Fruit fly (Drosophila melanogaster) whole organism, prepupa: ENCODE measurements around the gene pad.

Experiments used
- Blimp-1 ChIP-seq: fragments of 200-800 bp; sonication (Bioruptor generic); optimal IDR thresholded peaks from 3 replicates; lab custom pipeline; 2017; ENCODE audit warnings: missing biosample characterization, missing genetic modification characterization, mild to moderate bottlenecking, moderate library complexity, missing genetic modification reagents
- CG10631 ChIP-seq: fragments of 200-800 bp; sonication (Bioruptor generic); optimal IDR thresholded peaks from 2 replicates; lab custom pipeline; 2016; ENCODE audit warnings: missing biosample characterization, missing genetic modification characterization
- CG11294 ChIP-seq: fragments of 200-800 bp; sonication (Bioruptor generic); IDR thresholded peaks from 2 replicates; pipeline ENCODE4 v1.3.6; 2022; ENCODE audit warnings: missing biosample characterization, missing genetic modification characterization
- CG11762 ChIP-seq: fragments of 200-800 bp; sonication (Bioruptor generic); optimal IDR thresholded peaks from 3 replicates; lab custom pipeline; 2016; ENCODE audit warnings: missing biosample characterization, missing genetic modification characterization; ENCODE audit not compliant: insufficient read depth
- CG1621 ChIP-seq: fragments of 200-800 bp; sonication (Bioruptor generic); optimal IDR thresholded peaks from 3 replicates; lab custom pipeline; 2018; ENCODE audit warnings: missing biosample characterization, mild to moderate bottlenecking, missing genetic modification characterization
- CG16779 ChIP-seq: fragments of 200-800 bp; sonication (Bioruptor generic); optimal IDR thresholded peaks from 3 replicates; lab custom pipeline; 2017; ENCODE audit warnings: missing biosample characterization, mild to moderate bottlenecking, missing genetic modification characterization
- CG31627 ChIP-seq: fragments of 200-800 bp; sonication (Bioruptor generic); optimal IDR thresholded peaks from 3 replicates; lab custom pipeline; 2016; ENCODE audit warnings: missing biosample characterization, missing genetic modification characterization
- CG3919 ChIP-seq: fragments of 200-800 bp; sonication (Bioruptor generic); optimal IDR thresholded peaks from 3 replicates; lab custom pipeline; 2016; ENCODE audit warnings: missing biosample characterization, missing genetic modification characterization
- CG6163 ChIP-seq: fragments of 200-800 bp; sonication (Bioruptor generic); IDR thresholded peaks from 3 replicates; pipeline ENCODE4 v1.3.6; 2022; ENCODE audit warnings: missing biosample characterization, missing genetic modification characterization
- CG6854 ChIP-seq: fragments of 200-800 bp; sonication (Bioruptor generic); optimal IDR thresholded peaks from 2 replicates; lab custom pipeline; 2017; ENCODE audit warnings: missing biosample characterization, mild to moderate bottlenecking, missing genetic modification characterization
- CG7368 ChIP-seq: fragments of 200-800 bp; sonication (Bioruptor generic); optimal IDR thresholded peaks from 3 replicates; lab custom pipeline; 2016; ENCODE audit warnings: missing biosample characterization, missing genetic modification characterization
- CG9139 ChIP-seq: fragments of 200-800 bp; sonication (Bioruptor generic); optimal IDR thresholded peaks from 3 replicates; lab custom pipeline; 2017; ENCODE audit warnings: missing biosample characterization, mild to moderate bottlenecking, missing genetic modification characterization
- Eip75B ChIP-seq: fragments of 200-800 bp; sonication (Bioruptor generic); optimal IDR thresholded peaks from 3 replicates; lab custom pipeline; 2016; ENCODE audit warnings: missing biosample characterization, missing genetic modification characterization
- Eip78C ChIP-seq: fragments of 200-800 bp; sonication (Bioruptor generic); peaks from one replicate; lab custom pipeline; 2016; ENCODE audit warnings: missing biosample characterization, missing genetic modification characterization
- Eip93F ChIP-seq: fragments of 200-800 bp; sonication (Bioruptor generic); optimal IDR thresholded peaks from 2 replicates; lab custom pipeline; 2016; ENCODE audit warnings: missing biosample characterization, mild to moderate bottlenecking, missing genetic modification characterization
- Ets21C ChIP-seq: fragments of 200-800 bp; sonication (Bioruptor generic); optimal IDR thresholded peaks from 3 replicates; lab custom pipeline; 2016; ENCODE audit warnings: missing biosample characterization, missing genetic modification characterization
- Gug ChIP-seq: fragments of 200-800 bp; sonication (Bioruptor generic); IDR thresholded peaks from 2 replicates; pipeline ENCODE4 v1.3.6; 2022; ENCODE audit warnings: missing biosample characterization, missing genetic modification characterization
- Hr39 ChIP-seq: fragments of 200-800 bp; sonication (Bioruptor generic); optimal IDR thresholded peaks from 2 replicates; lab custom pipeline; 2016; ENCODE audit warnings: missing biosample characterization, missing genetic modification characterization
- Hr4 ChIP-seq: fragments of 200-800 bp; sonication (Bioruptor generic); optimal IDR thresholded peaks from 3 replicates; lab custom pipeline; 2016; ENCODE audit warnings: missing biosample characterization, missing genetic modification characterization
- Met ChIP-seq: fragments of 200-800 bp; sonication (Bioruptor generic); optimal IDR thresholded peaks from 3 replicates; lab custom pipeline; 2016; ENCODE audit warnings: missing biosample characterization, missing genetic modification characterization
- OdsH ChIP-seq: fragments of 200-800 bp; sonication (Bioruptor generic); optimal IDR thresholded peaks from 3 replicates; lab custom pipeline; 2016; ENCODE audit warnings: missing biosample characterization, missing genetic modification characterization
- Sox14 ChIP-seq: fragments of 200-800 bp; sonication (Bioruptor generic); optimal IDR thresholded peaks from 3 replicates; lab custom pipeline; 2016; ENCODE audit warnings: missing biosample characterization, missing genetic modification characterization
- Sox15 ChIP-seq: fragments of 200-800 bp; sonication (Bioruptor generic); optimal IDR thresholded peaks from 3 replicates; lab custom pipeline; 2016; ENCODE audit warnings: missing biosample characterization, missing genetic modification characterization
- acj6 ChIP-seq: fragments of 200-800 bp; sonication (Bioruptor generic); optimal IDR thresholded peaks from 3 replicates; lab custom pipeline; 2016; ENCODE audit warnings: missing biosample characterization, missing genetic modification characterization
- dac ChIP-seq: fragments of 200-800 bp; sonication (Bioruptor generic); optimal IDR thresholded peaks from 2 replicates; lab custom pipeline; 2017; ENCODE audit warnings: missing biosample characterization, mild to moderate bottlenecking, missing genetic modification characterization
- dsx ChIP-seq: fragments of 200-800 bp; optimal IDR thresholded peaks from 3 replicates; lab custom pipeline; 2019; ENCODE audit warnings: missing biosample characterization, mild to moderate bottlenecking, missing genetic modification characterization, moderate library complexity; ENCODE audit not compliant: poor library complexity, severe bottlenecking
- esn ChIP-seq: fragments of 200-800 bp; sonication (Bioruptor generic); optimal IDR thresholded peaks from 2 replicates; lab custom pipeline; 2016; ENCODE audit warnings: missing biosample characterization, mild to moderate bottlenecking, missing genetic modification characterization, moderate library complexity
- fd85E ChIP-seq: fragments of 200-800 bp; sonication (Bioruptor generic); optimal IDR thresholded peaks from 3 replicates; lab custom pipeline; 2016; ENCODE audit warnings: missing biosample characterization, missing genetic modification characterization
- fkh ChIP-seq: fragments of 200-800 bp; sonication (Bioruptor generic); optimal IDR thresholded peaks from 3 replicates; lab custom pipeline; 2017; ENCODE audit warnings: missing biosample characterization, mild to moderate bottlenecking, missing genetic modification characterization, moderate library complexity
- lz ChIP-seq: fragments of 200-800 bp; sonication (Bioruptor generic); optimal IDR thresholded peaks from 3 replicates; lab custom pipeline; 2016; ENCODE audit warnings: missing biosample characterization, missing genetic modification characterization
- net ChIP-seq: fragments of 200-800 bp; sonication (Bioruptor generic); optimal IDR thresholded peaks from 3 replicates; lab custom pipeline; 2016; ENCODE audit warnings: missing biosample characterization, missing genetic modification characterization
- salr ChIP-seq, 2 experiments: fragments of 200-800 bp; sonication (Bioruptor generic); optimal IDR thresholded peaks; 3 replicates each; lab custom pipeline; 2016 to 2018; ENCODE audit warnings: missing biosample characterization in 2 of 2, missing genetic modification characterization in 2 of 2, mild to moderate bottlenecking in 1 of 2
- spab ChIP-seq: fragments of 200-800 bp; sonication (Bioruptor generic); optimal IDR thresholded peaks from 2 replicates; lab custom pipeline; 2017; ENCODE audit warnings: missing biosample characterization, mild to moderate bottlenecking, missing genetic modification characterization, missing genetic modification reagents
- ss ChIP-seq, 2 experiments: fragments of 200-800 bp; sonication (Bioruptor generic); optimal IDR thresholded peaks; 2 replicates in 1 of 2; 3 replicates in 1 of 2; lab custom pipeline; 2017 to 2018; ENCODE audit warnings: mild to moderate bottlenecking in 2 of 2, missing biosample characterization in 2 of 2, missing genetic modification characterization in 2 of 2, moderate library complexity in 1 of 2

pad gene

DNA sequence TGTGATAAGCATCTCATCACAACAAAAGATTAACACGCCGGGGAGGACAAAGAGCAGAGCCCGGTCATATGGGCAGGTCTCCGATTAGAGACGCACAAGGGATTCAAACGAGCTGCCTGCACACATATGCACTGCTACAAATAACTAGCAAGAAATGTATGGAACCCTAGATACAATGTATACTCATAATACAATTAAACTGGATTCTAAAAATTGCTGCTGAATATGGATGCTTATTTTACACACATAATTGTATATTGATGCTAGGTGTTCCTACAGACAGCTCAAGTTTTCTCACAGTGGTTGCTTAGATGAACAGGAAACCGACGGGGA, 5.1 kb upstream of the pad start (continued):
- TF ChIP-seq Eip75B (GFP tag; lab: Kevin White, UChicago) (peak; percentile 55), CG1621 (tag; lab: Kevin White, UChicago) (peak; percentile 41), net (GFP tag; lab: Kevin White, UChicago) (peak; percentile 40), CG7368 (GFP tag; lab: Kevin White, UChicago) (no peak), CG16779 (tag; lab: Kevin White, UChicago) (peak; percentile 34), Sox15 (GFP tag; lab: Kevin White, UChicago) (no peak), Hr39 (GFP tag; lab: Kevin White, UChicago) (peak; percentile 31), fd85E (GFP tag; lab: Kevin White, UChicago) (no peak), lz (peak; percentile 30), CG9139 (GFP tag; lab: Kevin White, UChicago) (no peak), CG11294 (GFP tag; lab: Robert Waterston, UW) (no peak; the same call in 1 of the 2 replicates), Ets21C (GFP tag; lab: Kevin White, UChicago) (no peak), salr (GFP tag; optimal IDR thresholded peaks at IDR 0.05; lab: Kevin White, UChicago) (peak; percentile 7 to 13), Eip78C (GFP tag; lab: Kevin White, UChicago) (peak; percentile 84), Met (GFP tag; lab: Kevin White, UChicago) (peak; percentile 40), CG11762 (GFP tag; lab: Kevin White, UChicago) (no peak), spab (GFP tag; lab: Kevin White, UChicago) (peak; percentile 18), CG10631 (GFP tag; lab: Kevin White, UChicago) (peak; percentile 80)
- TF ChIP-seq, all 60 proteins: peak for 43

DNA sequence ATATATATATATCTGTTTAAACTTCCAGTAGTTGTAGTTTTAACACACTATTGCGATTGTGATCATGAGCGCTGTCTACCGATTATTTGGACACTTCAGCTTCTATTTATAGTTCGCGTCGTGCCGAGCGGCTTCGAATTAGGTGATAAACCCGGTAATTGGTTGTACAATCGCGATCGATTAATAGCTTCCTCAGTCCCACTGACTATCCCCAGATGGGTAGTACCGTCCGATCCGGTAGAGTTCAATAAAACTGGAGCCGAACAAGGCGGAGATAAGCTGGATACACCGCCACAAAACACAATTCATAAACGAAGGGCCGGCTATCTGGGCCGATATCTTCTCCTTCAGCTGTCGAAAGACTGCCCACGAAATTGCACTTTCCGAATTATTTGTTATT, 4.3 kb upstream of the pad start:
- TF ChIP-seq Eip78C (GFP tag; lab: Kevin White, UChicago) (peak; percentile 48), OdsH (GFP tag; lab: Kevin White, UChicago) (no peak)

DNA sequence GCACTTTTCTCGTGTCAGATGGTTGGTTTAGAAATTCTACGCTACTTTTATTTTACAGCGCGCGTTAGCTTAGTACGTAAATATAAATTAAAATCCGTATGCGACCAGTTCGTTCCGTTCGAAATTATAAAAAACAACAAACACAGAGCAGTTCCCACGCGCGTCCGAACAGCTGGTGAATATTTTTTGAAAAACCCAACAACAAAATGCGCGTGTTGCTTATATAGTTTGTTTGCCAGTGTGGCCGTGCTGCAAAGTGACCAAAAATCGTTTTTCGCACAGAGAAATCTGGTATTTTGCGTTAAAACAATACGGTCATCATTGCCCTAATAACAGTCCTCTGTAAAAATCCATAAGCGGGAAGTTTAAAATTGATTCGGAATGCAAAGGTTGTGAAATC, 3.8 kb upstream of the pad start:
- TF ChIP-seq ss (GFP tag; optimal IDR thresholded peaks at IDR 0.05; lab: Kevin White, UChicago) (peak in 1 of 2 experiments; percentile 56), CG6854 (no peak), Sox14 (GFP tag; lab: Kevin White, UChicago) (peak; percentile 1), Eip78C (GFP tag; lab: Kevin White, UChicago) (peak; percentile 54), acj6 (GFP tag; lab: Kevin White, UChicago) (no peak), Eip93F (GFP tag; lab: Kevin White, UChicago) (no peak), esn (GFP tag; lab: Kevin White, UChicago) (peak; percentile 10), dsx (GFP tag; lab: Kevin White, UChicago) (peak; percentile 30), CG1621 (tag; lab: Kevin White, UChicago) (peak; percentile 50), fkh (GFP tag; lab: Kevin White, UChicago) (peak; percentile 25), CG31627 (GFP tag; lab: Kevin White, UChicago) (no peak), Eip75B (GFP tag; lab: Kevin White, UChicago) (peak; percentile 21), Blimp-1 (GFP tag; lab: Kevin White, UChicago) (no peak), CG6163 (GFP tag; lab: Robert Waterston, UW) (0 out of 3 replicates have a peak, but pooled peaks have one; percentile 21)

DNA sequence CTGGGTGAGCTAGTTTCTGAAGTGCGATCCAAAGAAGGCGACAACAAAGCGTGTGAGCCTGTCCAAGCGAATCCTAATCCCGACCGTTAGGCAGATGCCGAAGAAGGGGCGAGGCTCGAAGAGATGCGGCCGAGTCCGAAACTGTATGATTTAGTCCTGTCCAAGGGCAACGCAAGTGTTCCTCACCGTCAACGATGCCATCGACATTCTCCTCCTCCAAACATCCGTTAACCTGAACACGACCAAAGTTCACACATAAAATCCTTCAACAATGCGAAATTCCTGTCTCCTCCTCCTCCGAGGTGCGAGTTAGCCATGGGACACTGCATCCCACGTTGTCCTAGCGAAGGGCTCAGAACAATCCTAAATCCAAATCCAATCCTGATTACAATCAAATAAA, 2.6 kb upstream of the pad start, which contains the start of gene Sulf1:
Sulf1 (minus strand) TSS at position 101 of the 400 bp plus-strand sequence.
- TF ChIP-seq Hr4 (GFP tag; lab: Kevin White, UChicago) (no peak), CG6163 (GFP tag; lab: Robert Waterston, UW) (no peak), CG3919 (GFP tag; lab: Kevin White, UChicago) (no peak), dac (GFP tag; lab: Kevin White, UChicago) (no peak), CG9139 (GFP tag; lab: Kevin White, UChicago) (no peak), Gug (GFP tag; lab: Robert Waterston, UW) (no peak), fkh (GFP tag; lab: Kevin White, UChicago) (no peak), CG10631 (GFP tag; lab: Kevin White, UChicago) (no peak), dsx (GFP tag; lab: Kevin White, UChicago) (no peak)
